Worm (Caenorhabditis elegans) whole organism, L2 larva: ENCODE measurements around the gene ZK1240.11.
A peak's percentile ranks its signal among the peaks of the same experiment; 100 is the strongest.

Experiments
- C34F6.9 ChIP-seq: fragments of 150-350 bp; optimal IDR thresholded peaks from 2 replicates; lab custom pipeline; 2014; ENCODE audit warnings: missing biosample characterization, missing genetic modification characterization
- F13H6.1 ChIP-seq: sonication (generic microtip); optimal IDR thresholded peaks from 2 replicates; lab custom pipeline; 2016; ENCODE audit warnings: missing genetic modification characterization, missing compliant biosample characterization
- R02D3.7 ChIP-seq: fragments of 150-350 bp; optimal IDR thresholded peaks from 2 replicates; lab custom pipeline; 2014; ENCODE audit warnings: missing biosample characterization, missing genetic modification characterization
- ZK546.5 ChIP-seq: sonication (generic microtip); optimal IDR thresholded peaks from 2 replicates; lab custom pipeline; 2017; ENCODE audit warnings: missing biosample characterization, missing genetic modification characterization
- alr-1 ChIP-seq: fragments of 150-350 bp; optimal IDR thresholded peaks from 2 replicates; lab custom pipeline; 2014; ENCODE audit warnings: missing biosample characterization, missing genetic modification characterization
- aly-2 ChIP-seq: fragments of 150-350 bp; optimal IDR thresholded peaks from 2 replicates; lab custom pipeline; 2014; ENCODE audit warnings: missing biosample characterization, missing genetic modification characterization
- ceh-16 ChIP-seq: fragments of 150-350 bp; optimal IDR thresholded peaks from 2 replicates; lab custom pipeline; 2014; ENCODE audit warnings: missing biosample characterization, missing genetic modification characterization
- ceh-82 ChIP-seq: fragments of 150-350 bp; optimal IDR thresholded peaks from 2 replicates; lab custom pipeline; 2014; ENCODE audit warnings: missing biosample characterization, missing genetic modification characterization
- crh-2 ChIP-seq: sonication (generic microtip); optimal IDR thresholded peaks from 2 replicates; lab custom pipeline; 2017; ENCODE audit warnings: missing biosample characterization, missing genetic modification characterization
- egl-27 ChIP-seq: sonication (generic microtip); optimal IDR thresholded peaks from 3 replicates; lab custom pipeline; 2017; ENCODE audit warnings: missing biosample characterization, missing genetic modification reagents, missing genetic modification characterization
- elt-3 ChIP-seq: sonication (generic microtip); optimal IDR thresholded peaks from 2 replicates; lab custom pipeline; 2017; ENCODE audit warnings: missing biosample characterization, missing genetic modification characterization
- fos-1 ChIP-seq: fragments of 150-350 bp; optimal IDR thresholded peaks from 2 replicates; lab custom pipeline; 2014; ENCODE audit warnings: missing biosample characterization, missing genetic modification characterization
- gmeb-1 ChIP-seq: fragments of 150-350 bp; optimal IDR thresholded peaks from 2 replicates; lab custom pipeline; 2014; ENCODE audit warnings: missing biosample characterization, missing genetic modification characterization
- lin-13 ChIP-seq: fragments of 150-350 bp; optimal IDR thresholded peaks from 2 replicates; lab custom pipeline; 2014; ENCODE audit warnings: missing biosample characterization, missing genetic modification reagents, missing genetic modification characterization
- lin-39 ChIP-seq: fragments of 150-350 bp; optimal IDR thresholded peaks from 2 replicates; lab custom pipeline; 2014; ENCODE audit warnings: missing biosample characterization, missing genetic modification reagents, missing genetic modification characterization
- lsy-2 ChIP-seq, 2 experiments: fragments of 150-350 bp in 1 of 2; sonication (generic microtip) in 1 of 2; optimal IDR thresholded peaks; 2 replicates each; lab custom pipeline; 2014 to 2017; ENCODE audit warnings: missing biosample characterization in 2 of 2, missing genetic modification characterization in 2 of 2
- mab-5 ChIP-seq: fragments of 150-350 bp; optimal IDR thresholded peaks from 2 replicates; lab custom pipeline; 2014; ENCODE audit warnings: missing biosample characterization, missing genetic modification characterization
- mbf-1 ChIP-seq: sonication (generic microtip); optimal IDR thresholded peaks from 2 replicates; lab custom pipeline; 2017; ENCODE audit warnings: missing biosample characterization, missing genetic modification characterization
- nhr-10 ChIP-seq: sonication (generic microtip); optimal IDR thresholded peaks from 2 replicates; lab custom pipeline; 2017; ENCODE audit warnings: missing biosample characterization, missing genetic modification characterization
- nhr-12 ChIP-seq: fragments of 150-350 bp; optimal IDR thresholded peaks from 2 replicates; lab custom pipeline; 2014; ENCODE audit warnings: missing biosample characterization, missing genetic modification characterization
- nhr-129 ChIP-seq: fragments of 150-350 bp; optimal IDR thresholded peaks from 2 replicates; lab custom pipeline; 2014; ENCODE audit warnings: missing biosample characterization, missing genetic modification characterization
- nhr-21 ChIP-seq: fragments of 150-350 bp; optimal IDR thresholded peaks from 2 replicates; lab custom pipeline; 2014; ENCODE audit warnings: missing biosample characterization, missing genetic modification characterization
- nhr-23 ChIP-seq: fragments of 150-350 bp; optimal IDR thresholded peaks from 2 replicates; lab custom pipeline; 2014; ENCODE audit warnings: missing biosample characterization, missing genetic modification reagents, missing genetic modification characterization
- nhr-237 ChIP-seq: fragments of 150-350 bp; optimal IDR thresholded peaks from 2 replicates; lab custom pipeline; 2014; ENCODE audit warnings: missing biosample characterization, missing genetic modification characterization
- nhr-25 ChIP-seq: fragments of 150-350 bp; sonication (generic microtip); optimal IDR thresholded peaks from 3 replicates; lab custom pipeline; 2014; ENCODE audit warnings: missing biosample characterization, missing genetic modification characterization
- nhr-6 ChIP-seq: fragments of 150-350 bp; optimal IDR thresholded peaks from 2 replicates; lab custom pipeline; 2014; ENCODE audit warnings: missing biosample characterization, missing genetic modification characterization
- peb-1 ChIP-seq: fragments of 150-350 bp; optimal IDR thresholded peaks from 2 replicates; lab custom pipeline; 2014; ENCODE audit warnings: missing biosample characterization, missing genetic modification characterization
- sma-3 ChIP-seq: sonication (generic microtip); optimal IDR thresholded peaks from 2 replicates; lab custom pipeline; 2016; ENCODE audit warnings: missing genetic modification reagents, missing genetic modification characterization, missing compliant biosample characterization
- sma-9 ChIP-seq, 2 experiments: fragments of 150-350 bp in 1 of 2; sonication (generic microtip) in 1 of 2; optimal IDR thresholded peaks; 2 replicates each; lab custom pipeline; 2014 to 2016; ENCODE audit warnings: missing genetic modification characterization in 2 of 2, mild to moderate bottlenecking in 1 of 2, missing biosample characterization in 1 of 2, missing compliant biosample characterization in 1 of 2, missing genetic modification reagents in 1 of 2, moderate library complexity in 1 of 2
- snpc-4 ChIP-seq: fragments of 150-350 bp; optimal IDR thresholded peaks from 2 replicates; lab custom pipeline; 2014; ENCODE audit warnings: missing biosample characterization, missing genetic modification characterization
- unc-55 ChIP-seq: fragments of 150-350 bp; sonication (generic microtip); optimal IDR thresholded peaks from 3 replicates; lab custom pipeline; 2014; ENCODE audit warnings: missing biosample characterization, missing genetic modification reagents, missing genetic modification characterization
- unc-62 ChIP-seq: fragments of 150-350 bp; optimal IDR thresholded peaks from 2 replicates; lab custom pipeline; 2014; ENCODE audit warnings: missing biosample characterization, missing genetic modification reagents, missing genetic modification characterization
- ztf-11 ChIP-seq: sonication (generic microtip); optimal IDR thresholded peaks from 2 replicates; lab custom pipeline; 2017; ENCODE audit warnings: missing biosample characterization, missing genetic modification characterization

ZK1240.11 gene

DNA sequence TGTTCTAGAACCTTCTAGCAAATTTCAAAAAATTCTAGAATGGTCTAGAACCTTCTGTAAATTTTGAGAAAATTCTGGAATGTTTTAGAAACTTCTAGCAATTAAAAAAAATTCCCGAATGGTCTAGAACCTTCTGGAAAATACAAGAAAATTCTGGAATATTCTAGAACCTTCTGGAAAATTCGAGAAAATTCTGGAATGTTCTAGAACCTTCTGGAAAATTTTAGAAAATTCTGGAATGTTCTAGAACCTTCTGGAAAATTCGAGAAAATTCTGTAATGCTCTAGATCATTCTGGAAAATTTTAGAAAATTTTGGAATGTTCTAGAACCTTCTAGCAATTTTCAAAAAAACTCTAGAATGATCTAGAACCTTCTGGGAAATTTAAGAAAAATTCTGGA is 5.4 kb downstream of the ZK1240.11 start:
- TF ChIP-seq nhr-12 (tag; lab: Kevin White, UChicago): no peak
- no peak for TF ChIP-seq sma-3 (GFP tag; lab: Kevin White, UChicago)
- TF ChIP-seq crh-2 (tag; lab: Kevin White, UChicago): no peak

ce11 chrII:2332220-2332619 is 7.2 kb downstream of the ZK1240.11 start, which contains the start of gene F43C11.8:
Gene F43C11.8, plus strand, starts transcription at chrII:2332520.
- TF ChIP-seq gmeb-1 (no peak), fos-1 (peak; percentile 1)

DNA sequence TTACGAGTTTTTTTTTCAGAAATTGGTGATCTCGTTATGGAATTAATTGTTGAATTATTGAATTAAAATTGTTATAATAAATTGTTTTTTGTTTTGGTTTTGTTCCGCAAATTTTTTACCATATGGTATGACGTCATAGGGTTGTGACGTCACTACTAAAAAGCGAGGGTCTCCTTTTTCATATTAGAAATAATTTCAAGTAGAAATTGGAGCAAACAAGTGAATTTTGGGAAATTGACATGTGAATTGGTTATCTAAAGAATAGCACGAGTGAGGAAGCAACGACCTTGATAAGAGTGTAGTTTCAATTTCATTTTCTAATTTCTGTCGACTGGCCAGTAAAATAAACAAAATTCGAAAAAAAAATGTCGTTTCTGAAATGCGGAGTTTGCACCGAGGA is 10.5 kb downstream of the ZK1240.11 start, which contains the start of gene F43C11.7:
F43C11.7 (plus strand) TSS at position 326 of the 400 bp plus-strand sequence.
- TF ChIP-seq fos-1 (peak; percentile 60), gmeb-1 (peak; percentile 26), nhr-10 (no peak)

ce11 chrII:2336177-2336576 is 11.1 kb downstream of the ZK1240.11 start:
- TF ChIP-seq elt-3 (tag; lab: Kevin White, UChicago) (no peak), nhr-23 (tag; lab: Kevin White, UChicago) (no peak), nhr-6 (tag; lab: Kevin White, UChicago) (no peak), fos-1 (no peak), snpc-4 (tag; lab: Kevin White, UChicago) (no peak), lin-13 (no peak), egl-27 (tag; lab: Kevin White, UChicago) (no peak), ceh-82 (tag; lab: Kevin White, UChicago) (no peak), alr-1 (tag; lab: Kevin White, UChicago) (no peak), aly-2 (tag; lab: Kevin White, UChicago) (no peak), lin-39 (tag; lab: Kevin White, UChicago) (no peak), nhr-21 (tag; lab: Kevin White, UChicago) (no peak), gmeb-1 (no peak), unc-62 (GFP tag; lab: Kevin White, UChicago) (no peak), C34F6.9 (no peak), nhr-25 (tag; lab: Kevin White, UChicago) (no peak), nhr-12 (tag; lab: Kevin White, UChicago) (no peak)
- TF ChIP-seq, all 48 proteins: peak for 0

- TF ChIP-seq mbf-1 (tag; lab: Kevin White, UChicago): no peak
- peak in 1 of 2 experiments; percentile 38 for TF ChIP-seq lsy-2 (tag; optimal IDR thresholded peaks at IDR 0.05; lab: Kevin White, UChicago)
- TF ChIP-seq nhr-129 (tag; lab: Kevin White, UChicago): no peak
- TF ChIP-seq unc-55: peak; percentile 26
- no peak for TF ChIP-seq lin-39 (tag; lab: Kevin White, UChicago)
- no peak for TF ChIP-seq gmeb-1
- no peak for TF ChIP-seq nhr-21 (tag; lab: Kevin White, UChicago)
- TF ChIP-seq sma-9 (GFP tag; optimal IDR thresholded peaks at IDR 0.05; lab: Kevin White, UChicago): no peak
- TF ChIP-seq sma-9 (tag; optimal IDR thresholded peaks at IDR 0.05; lab: Kevin White, UChicago): no peak
- no peak for TF ChIP-seq fos-1
- TF ChIP-seq ztf-11 (tag; lab: Kevin White, UChicago): no peak
- peak; percentile 14 for TF ChIP-seq crh-2 (tag; lab: Kevin White, UChicago)
Measured at ce11 chrII:2340974-2341373, 15.9 kb downstream of the ZK1240.11 start.

DNA sequence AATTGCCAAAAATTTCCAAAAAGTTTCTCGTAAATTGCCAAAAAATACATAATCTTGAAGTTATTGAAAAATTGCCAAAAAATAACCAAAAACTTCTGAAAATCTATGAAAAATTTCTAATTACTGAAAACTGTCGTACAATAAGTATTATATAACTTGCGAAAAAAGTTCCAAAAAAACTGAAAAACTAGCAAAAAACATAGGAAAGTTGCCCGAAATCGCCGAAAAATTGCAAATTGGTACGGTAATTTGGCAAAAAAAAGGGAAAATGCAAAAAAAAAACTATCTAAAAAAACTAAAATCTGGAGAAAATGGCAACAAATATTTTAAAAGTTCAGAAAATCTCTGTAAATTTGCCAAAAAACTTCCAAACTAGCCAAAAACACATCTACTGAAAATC is 16.5 kb downstream of the ZK1240.11 start, which contains the start of gene enri-1:
enri-1 (minus strand) TSS at position 101 of the 400 bp plus-strand sequence.
- TF ChIP-seq mab-5 (tag; lab: Kevin White, UChicago): no peak
- no peak for TF ChIP-seq nhr-237 (tag; lab: Kevin White, UChicago)
- no peak for TF ChIP-seq sma-9 (GFP tag; optimal IDR thresholded peaks at IDR 0.05; lab: Kevin White, UChicago)
- TF ChIP-seq sma-9 (tag; optimal IDR thresholded peaks at IDR 0.05; lab: Kevin White, UChicago): no peak
- no peak for TF ChIP-seq nhr-129 (tag; lab: Kevin White, UChicago)

ce11 chrII:2342004-2342479 is 17.0 kb downstream of the ZK1240.11 start, which contains the start of gene F43C11.6:
Gene F43C11.6, plus strand, starts transcription at chrII:2342429.
- TF ChIP-seq nhr-129 (tag; lab: Kevin White, UChicago) (peak; percentile 13), crh-2 (tag; lab: Kevin White, UChicago) (peak; percentile 9), lin-13 (peak; percentile 42), nhr-21 (tag; lab: Kevin White, UChicago) (no peak), R02D3.7 (tag; lab: Kevin White, UChicago) (peak; percentile 69), unc-55 (peak; percentile 62), C34F6.9 (peak; percentile 16), peb-1 (no peak), nhr-25 (tag; lab: Kevin White, UChicago) (no peak), sma-9 (GFP tag; optimal IDR thresholded peaks at IDR 0.05; lab: Kevin White, UChicago) (no peak), sma-9 (tag; optimal IDR thresholded peaks at IDR 0.05; lab: Kevin White, UChicago) (no peak), F13H6.1 (tag; lab: Kevin White, UChicago) (no peak), ZK546.5 (tag; lab: Kevin White, UChicago) (no peak), mab-5 (tag; lab: Kevin White, UChicago) (no peak), ceh-16 (no peak), lsy-2 (tag; optimal IDR thresholded peaks at IDR 0.05; lab: Kevin White, UChicago) (peak in 1 of 2 experiments; percentile 61)
